Worm (Caenorhabditis elegans): Measurements from ENCODE around the gene F40G9.17.

Gene F40G9.17

DNA sequence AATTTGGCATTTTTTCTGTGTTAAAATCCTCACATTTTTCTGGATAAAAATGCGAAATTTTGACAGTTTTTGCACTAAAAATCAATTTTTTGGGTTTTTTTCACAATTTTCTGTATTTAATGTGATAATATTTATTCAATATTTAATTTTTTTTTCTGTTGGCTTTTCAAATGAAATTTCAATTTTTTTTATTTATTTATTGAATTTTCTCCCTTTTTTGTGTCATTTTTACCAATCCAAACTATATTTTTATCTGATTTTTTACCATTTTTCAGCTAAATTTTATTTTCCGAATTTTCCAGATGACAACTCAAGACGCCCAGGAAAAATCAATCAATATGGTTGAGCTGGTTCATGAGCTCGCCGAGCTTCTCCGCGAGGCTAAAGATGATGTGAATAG, at the start of gene F40G9.17:
Gene F40G9.17 (plus strand): TSS at position 301 of the 400 bp plus-strand sequence.
- TF ChIP-seq nhr-237 (tag; optimal IDR thresholded peaks at IDR 0.05): no peak
- no peak for TF ChIP-seq nhr-12 (tag; optimal IDR thresholded peaks at IDR 0.05)
- TF ChIP-seq eor-1 (tag; optimal IDR thresholded peaks at IDR 0.05): no peak
- TF ChIP-seq pqm-1 (tag; optimal IDR thresholded peaks at IDR 0.05): no peak
- no peak for TF ChIP-seq ceh-9 (tag; optimal IDR thresholded peaks at IDR 0.05)
- TF ChIP-seq ztf-4 (tag; optimal IDR thresholded peaks at IDR 0.05): no peak
- no peak for TF ChIP-seq nhr-11 (tag; optimal IDR thresholded peaks at IDR 0.05)
- TF ChIP-seq skn-1 (tag; optimal IDR thresholded peaks at IDR 0.05): no peak
- no peak for TF ChIP-seq ceh-82 (tag; optimal IDR thresholded peaks at IDR 0.05)
- no peak for TF ChIP-seq lin-15B (tag; optimal IDR thresholded peaks at IDR 0.05)
- TF ChIP-seq fkh-2 (tag; optimal IDR thresholded peaks at IDR 0.05): no peak

DNA sequence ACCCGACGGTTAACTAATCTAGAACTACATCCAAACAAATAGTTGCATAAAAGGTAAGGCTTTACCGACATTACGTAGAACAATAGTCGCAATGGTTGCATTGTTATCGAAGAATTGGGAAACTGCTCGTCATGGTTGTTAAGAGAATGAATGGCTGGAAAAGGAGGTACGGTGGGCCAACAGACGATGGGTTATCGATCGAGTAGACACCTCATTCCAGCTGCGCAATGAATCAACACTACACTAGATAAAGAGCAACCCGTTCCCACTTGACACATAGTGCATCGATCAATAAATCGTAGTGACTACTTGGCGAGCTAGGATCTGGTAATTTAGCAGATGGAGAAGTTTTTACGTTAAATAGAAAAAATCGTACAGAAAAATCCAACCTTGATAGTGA, 49.2 kb upstream of the F40G9.17 start, which contains the start of the genes T17A3.12 and fbxb-83:
Gene T17A3.12 (minus strand): TSS at position 101 of the 400 bp plus-strand sequence.
Gene fbxb-83 (minus strand): TSS at position 134 of the 400 bp plus-strand sequence.
- TF ChIP-seq nhr-76 (tag; optimal IDR thresholded peaks at IDR 0.05) (no peak), fkh-10 (GFP tag; optimal IDR thresholded peaks at IDR 0.05) (no peak), ztf-4 (tag; optimal IDR thresholded peaks at IDR 0.05) (no peak)

DNA sequence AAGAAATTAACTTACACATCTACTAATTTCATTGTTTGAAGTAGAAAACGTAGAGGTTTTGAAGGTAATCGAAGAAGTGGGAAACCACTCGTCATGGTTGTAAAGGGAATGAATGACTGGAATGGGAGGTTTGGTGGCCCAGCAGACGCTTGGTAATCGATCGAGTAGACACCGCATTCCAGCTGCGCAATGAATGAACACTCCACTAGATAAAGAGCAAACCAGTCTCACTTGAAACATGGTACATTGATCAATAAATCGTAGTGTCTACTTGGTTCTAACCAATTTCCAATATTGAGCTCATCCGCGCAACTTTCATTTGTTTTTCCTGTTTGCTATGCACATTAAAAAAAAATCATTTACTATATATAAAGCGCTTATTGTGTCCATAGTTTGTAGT, 47.9 kb upstream of the F40G9.17 start, which contains the start of gene fbxb-84:
Gene fbxb-84 (minus strand): TSS at position 101 of the 400 bp plus-strand sequence.
- TF ChIP-seq ztf-4 (tag; optimal IDR thresholded peaks at IDR 0.05): no peak
- no peak for TF ChIP-seq pha-4 (tag; optimal IDR thresholded peaks at IDR 0.05)
- TF ChIP-seq elt-2 (tag; optimal IDR thresholded peaks at IDR 0.05): no peak
- no peak for TF ChIP-seq lin-39 (tag; optimal IDR thresholded peaks at IDR 0.05)
- TF ChIP-seq nhr-77 (tag; optimal IDR thresholded peaks at IDR 0.05): no peak
- no peak for TF ChIP-seq ama-1 (optimal IDR thresholded peaks at IDR 0.05)
- no peak for TF ChIP-seq lin-15B (tag; optimal IDR thresholded peaks at IDR 0.05)
- no peak for TF ChIP-seq zag-1 (tag; optimal IDR thresholded peaks at IDR 0.05)
- no peak for TF ChIP-seq nhr-67 (tag; optimal IDR thresholded peaks at IDR 0.05)
- TF ChIP-seq daf-12 (tag; optimal IDR thresholded peaks at IDR 0.05): no peak
- TF ChIP-seq fos-1 (tag; optimal IDR thresholded peaks at IDR 0.05): no peak
- no peak for TF ChIP-seq elt-1 (tag; optimal IDR thresholded peaks at IDR 0.05)
- no peak for TF ChIP-seq nhr-25 (tag; optimal IDR thresholded peaks at IDR 0.05)
- no peak for TF ChIP-seq ceh-28 (tag; optimal IDR thresholded peaks at IDR 0.05)

DNA sequence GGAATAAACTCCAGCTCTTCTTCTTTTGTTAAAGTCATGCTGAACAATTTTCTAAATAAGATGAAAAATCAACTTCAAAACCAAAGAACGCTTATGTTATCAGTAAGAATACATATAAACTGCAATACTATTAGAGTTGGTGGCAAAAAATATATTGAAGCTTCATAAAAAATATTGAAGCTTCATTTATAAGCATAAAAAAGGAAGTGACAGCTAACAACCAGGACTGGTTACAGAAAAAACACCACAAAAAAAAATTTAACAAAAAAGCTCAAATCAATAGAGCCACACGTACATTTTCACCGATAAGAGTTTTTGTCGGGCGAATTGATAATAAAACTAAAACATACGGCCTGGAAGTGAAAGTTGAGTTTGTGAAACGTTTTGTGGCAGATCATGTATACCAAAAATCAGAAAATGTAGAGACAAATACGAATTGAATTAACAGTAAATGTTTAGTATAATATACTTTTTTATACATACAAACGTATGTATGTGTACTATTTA, 46.6 kb upstream of the F40G9.17 start, which contains the start of gene sqst-5:
Gene sqst-5 (minus strand): TSS at position 51 of the 507 bp plus-strand sequence.
- TF ChIP-seq pqm-1 (tag; optimal IDR thresholded peaks at IDR 0.05) (peak; percentile 59), elt-2 (tag; optimal IDR thresholded peaks at IDR 0.05) (peak; percentile 76), nhr-76 (tag; optimal IDR thresholded peaks at IDR 0.05) (no peak), lsy-12 (tag; optimal IDR thresholded peaks at IDR 0.05) (no peak)

DNA sequence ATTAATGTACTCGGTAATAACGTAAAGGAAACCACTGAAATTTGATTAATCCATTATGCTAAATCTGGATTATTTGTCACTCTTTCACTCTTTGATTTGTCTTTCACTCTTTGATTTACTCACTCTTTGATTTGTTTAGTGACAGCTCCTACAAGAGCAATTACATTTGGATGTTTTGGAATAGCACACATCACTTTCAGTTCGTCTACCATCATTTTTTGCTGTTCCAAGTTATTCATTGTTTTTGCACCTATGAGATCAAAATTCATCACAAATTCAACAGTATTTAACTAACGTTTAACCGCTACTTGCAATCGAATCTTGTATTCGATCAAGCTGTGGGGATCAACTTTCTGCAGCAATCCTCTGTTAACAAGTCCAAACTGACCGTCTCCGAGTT, 45.1 kb upstream of the F40G9.17 start:
- TF ChIP-seq nhr-67 (tag; optimal IDR thresholded peaks at IDR 0.05) (no peak), pha-4 (tag; optimal IDR thresholded peaks at IDR 0.05) (no peak), fkh-10 (GFP tag; optimal IDR thresholded peaks at IDR 0.05) (no peak), daf-12 (tag; optimal IDR thresholded peaks at IDR 0.05) (no peak), nfya-1 (tag; optimal IDR thresholded peaks at IDR 0.05; ENCODE audit: insufficient read depth) (no peak), nhr-23 (tag; optimal IDR thresholded peaks at IDR 0.05) (no peak), fkh-2 (tag; optimal IDR thresholded peaks at IDR 0.05) (no peak), mml-1 (tag; optimal IDR thresholded peaks at IDR 0.05) (no peak), unc-62 (GFP tag; optimal IDR thresholded peaks at IDR 0.05) (no peak), elt-3 (tag; optimal IDR thresholded peaks at IDR 0.05) (no peak), ceh-9 (tag; optimal IDR thresholded peaks at IDR 0.05) (no peak), jun-1 (tag; optimal IDR thresholded peaks at IDR 0.05) (no peak), nhr-76 (tag; optimal IDR thresholded peaks at IDR 0.05) (no peak), ztf-4 (tag; optimal IDR thresholded peaks at IDR 0.05) (no peak)

DNA sequence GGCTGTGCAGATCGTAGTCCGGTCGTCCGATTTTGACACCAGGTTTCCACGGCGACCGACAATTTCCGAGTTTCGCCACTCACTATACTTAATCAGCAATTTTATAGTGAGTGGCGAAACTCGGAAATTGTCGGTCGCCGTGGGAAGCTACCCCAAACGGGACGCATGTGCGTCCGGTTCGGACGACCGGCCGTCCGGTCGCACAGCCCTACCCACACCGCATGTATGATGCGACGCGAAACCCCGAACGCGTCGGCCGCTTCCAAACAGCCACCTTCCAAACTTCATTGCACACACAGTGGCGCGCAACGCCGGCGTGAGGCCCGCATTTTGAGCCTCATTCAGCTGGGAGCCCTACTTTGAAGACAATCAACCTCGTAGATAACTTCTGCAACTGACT, 43.2 kb upstream of the F40G9.17 start:
- TF ChIP-seq nfya-1 (tag; optimal IDR thresholded peaks at IDR 0.05; ENCODE audit: insufficient read depth): no peak
- no peak for TF ChIP-seq sea-2 (GFP tag; optimal IDR thresholded peaks at IDR 0.05)
- TF ChIP-seq ama-1 (optimal IDR thresholded peaks at IDR 0.05): no peak
- no peak for TF ChIP-seq nhr-25 (tag; optimal IDR thresholded peaks at IDR 0.05)
- TF ChIP-seq ceh-9 (tag; optimal IDR thresholded peaks at IDR 0.05): no peak
- no peak for TF ChIP-seq nhr-43 (tag; optimal IDR thresholded peaks at IDR 0.05; ENCODE audit: poor library complexity, severe bottlenecking)
- TF ChIP-seq pha-4 (tag; optimal IDR thresholded peaks at IDR 0.05): no peak
- no peak for TF ChIP-seq mdl-1 (tag; optimal IDR thresholded peaks at IDR 0.05)
- TF ChIP-seq ceh-16 (tag; optimal IDR thresholded peaks at IDR 0.05): no peak

Data from whole organism, L3 larva.